ENCODE assay signal across 1 worm cellular context in the genomic region with DNA sequence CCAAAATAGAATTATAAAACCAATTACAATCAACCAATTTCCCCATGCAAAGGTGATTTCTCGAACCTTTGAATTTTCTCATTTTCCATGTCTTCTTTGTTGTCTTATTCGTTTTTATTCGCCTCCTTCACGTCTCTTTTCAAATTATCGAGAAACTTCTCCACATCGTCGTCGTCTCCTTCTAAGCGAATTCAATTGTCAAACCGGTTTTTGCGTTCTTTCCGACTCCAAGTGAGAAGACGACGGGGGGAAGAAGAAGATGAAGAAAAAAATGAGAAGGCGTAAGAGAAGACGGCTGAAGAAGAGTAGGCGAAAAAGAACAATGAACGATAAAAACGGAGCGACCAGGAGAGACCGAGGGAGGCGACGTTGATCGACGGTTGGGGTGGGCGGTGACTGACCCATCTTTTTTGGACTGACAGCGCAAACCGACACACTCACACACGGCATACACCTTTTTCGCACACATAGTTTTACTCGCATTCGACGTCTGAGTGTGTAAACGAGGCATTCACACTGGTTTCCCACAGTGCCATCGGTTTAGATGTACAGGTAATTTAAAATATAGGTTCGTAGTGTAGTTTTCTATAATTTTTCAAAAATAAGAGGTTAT.
A peak's percentile ranks its signal among the peaks of the same experiment; 100 is the strongest.
TF ChIP-seq lines count a peak whose summit lies in the region.

No protein-coding gene starts in this region.

TF ChIP-seq in whole organism, L1 larva, 84 proteins besides CTCF, POLR2A, EP300 and RAD21 (continued from another document):
- TF ChIP-seq lin-13 (GFP tag; optimal IDR thresholded peaks at IDR 0.05; lab: Kevin White, UChicago) (peak; percentile 56), C04F5.9 (tag; optimal IDR thresholded peaks at IDR 0.05; lab: Kevin White, UChicago) (no peak), mdl-1 (tag; optimal IDR thresholded peaks at IDR 0.05; lab: Kevin White, UChicago) (peak in 1 of 2 experiments; percentile 52), lsy-2 (tag; optimal IDR thresholded peaks at IDR 0.05; lab: Kevin White, UChicago) (peak; percentile 19 to 65), ceh-82 (tag; optimal IDR thresholded peaks at IDR 0.05; lab: Kevin White, UChicago) (peak in 1 of 3 experiments; percentile 13), vab-15 (tag; optimal IDR thresholded peaks at IDR 0.05; lab: Kevin White, UChicago) (no peak), C16A3.4 (tag; optimal IDR thresholded peaks at IDR 0.05; lab: Kevin White, UChicago) (peak; percentile 64), ets-5 (GFP tag; IDR thresholded peaks at IDR 0.05; lab: Robert Waterston, UW) (no peak), ces-1 (GFP tag; optimal IDR thresholded peaks at IDR 0.05; lab: Kevin White, UChicago) (no peak), blmp-1 (tag; optimal IDR thresholded peaks at IDR 0.05; lab: Kevin White, UChicago) (peak; percentile 97), nhr-85 (tag; lab: Kevin White, UChicago) (peak; percentile 98), egl-13 (tag; optimal IDR thresholded peaks at IDR 0.05; lab: Kevin White, UChicago) (no peak), tbx-2 (tag; optimal IDR thresholded peaks at IDR 0.05; lab: Kevin White, UChicago) (peak; percentile 69), ztf-4 (tag; optimal IDR thresholded peaks at IDR 0.05; lab: Kevin White, UChicago) (peak; percentile 9), nhr-77 (tag; optimal IDR thresholded peaks at IDR 0.05; lab: Kevin White, UChicago) (peak; percentile 16), rnt-1 (tag; optimal IDR thresholded peaks at IDR 0.05; lab: Kevin White, UChicago) (peak; percentile 3), dsc-1 (tag; optimal IDR thresholded peaks at IDR 0.05; lab: Kevin White, UChicago) (no peak), elt-2 (tag; optimal IDR thresholded peaks at IDR 0.05; lab: Kevin White, UChicago) (no peak), mep-1 (tag; optimal IDR thresholded peaks at IDR 0.05; lab: Kevin White, UChicago) (peak; percentile 82), ztf-11 (tag; optimal IDR thresholded peaks at IDR 0.05; lab: Kevin White, UChicago) (no peak), C34B4.2 (tag; optimal IDR thresholded peaks at IDR 0.05; lab: Kevin White, UChicago) (no peak), fkh-4 (tag; optimal IDR thresholded peaks at IDR 0.05; lab: Kevin White, UChicago; ENCODE audit: borderline replicate concordance) (no peak), pqm-1 (tag; optimal IDR thresholded peaks at IDR 0.05; lab: Kevin White, UChicago) (no peak), nhr-47 (tag; optimal IDR thresholded peaks at IDR 0.05; lab: Kevin White, UChicago) (peak; percentile 58), efl-1 (optimal IDR thresholded peaks at IDR 0.05; lab: Kevin White, UChicago) (peak; percentile 11 to 30), efl-1 (GFP tag; optimal IDR thresholded peaks at IDR 0.05 in 1 of 2; lab: Kevin White, UChicago) (peak in 1 of 2 experiments; percentile 90), Y116A8C.19 (tag; optimal IDR thresholded peaks at IDR 0.05; lab: Kevin White, UChicago; ENCODE audit: borderline replicate concordance) (no peak), nhr-90 (tag; optimal IDR thresholded peaks at IDR 0.05; lab: Kevin White, UChicago; ENCODE audit: poor library complexity) (peak; percentile 72), lin-14 (GFP tag; optimal IDR thresholded peaks at IDR 0.05; lab: Kevin White, UChicago) (peak; percentile 92), jun-1 (tag; optimal IDR thresholded peaks at IDR 0.05; lab: Kevin White, UChicago) (peak; percentile 19), mab-9 (GFP tag; IDR thresholded peaks at IDR 0.05; lab: Robert Waterston, UW) (no peak), nhr-20 (tag; optimal IDR thresholded peaks at IDR 0.05; lab: Kevin White, UChicago) (peak; percentile 88), swsn-7 (tag; optimal IDR thresholded peaks at IDR 0.05; lab: Kevin White, UChicago) (peak; percentile 55), unc-130 (tag; optimal IDR thresholded peaks at IDR 0.05; lab: Kevin White, UChicago) (no peak), snu-23 (GFP tag; optimal IDR thresholded peaks at IDR 0.05; lab: Kevin White, UChicago) (peak; percentile 83), ceh-8 (GFP tag; optimal IDR thresholded peaks at IDR 0.05; lab: Kevin White, UChicago) (no peak), egl-27 (tag; optimal IDR thresholded peaks at IDR 0.05; lab: Kevin White, UChicago) (no peak), alr-1 (tag; optimal IDR thresholded peaks at IDR 0.05; lab: Kevin White, UChicago; ENCODE audit: borderline replicate concordance) (no peak)
